Fruit fly (Drosophila melanogaster) whole organism, embryonic: ENCODE results near the gene Bhmt.

Source experiments
- Atf3 ChIP-seq: fragments of 200-800 bp; sonication (Bioruptor generic); optimal IDR thresholded peaks from 3 replicates; lab custom pipeline; 2016; ENCODE audit warnings: missing biosample characterization, missing genetic modification characterization
- Bdp1 ChIP-seq: fragments of 200-800 bp; sonication (Bioruptor generic); optimal IDR thresholded peaks from 3 replicates; lab custom pipeline; 2016; ENCODE audit warnings: missing biosample characterization, missing genetic modification characterization
- CG1233 ChIP-seq: fragments of 200-800 bp; sonication (Bioruptor generic); optimal IDR thresholded peaks from 4 replicates; lab custom pipeline; 2018; ENCODE audit warnings: missing biosample characterization, mild to moderate bottlenecking, missing genetic modification characterization
- CG13775 ChIP-seq: fragments of 200-800 bp; sonication (Bioruptor generic); optimal IDR thresholded peaks from 3 replicates; lab custom pipeline; 2017; ENCODE audit warnings: missing biosample characterization, mild to moderate bottlenecking, missing genetic modification characterization
- CG16779 ChIP-seq: fragments of 200-800 bp; sonication (Bioruptor generic); IDR thresholded peaks from 2 replicates; pipeline ENCODE4 v1.3.6; 2022; ENCODE audit warnings: missing biosample characterization, missing genetic modification characterization
- CG18011 ChIP-seq: fragments of 200-800 bp; sonication (Bioruptor generic); optimal IDR thresholded peaks from 2 replicates; lab custom pipeline; 2017; ENCODE audit warnings: missing biosample characterization, missing genetic modification characterization, mild to moderate bottlenecking, moderate library complexity, missing genotype
- CG18619 ChIP-seq: fragments of 200-800 bp; sonication (Bioruptor generic); optimal IDR thresholded peaks from 3 replicates; lab custom pipeline; 2017; ENCODE audit warnings: missing biosample characterization, mild to moderate bottlenecking, missing genetic modification characterization
- CG2129 ChIP-seq: fragments of 200-800 bp; sonication (Bioruptor generic); IDR thresholded peaks from 2 replicates; pipeline ENCODE4 v1.3.6; 2022; ENCODE audit warnings: missing biosample characterization, missing genetic modification characterization; ENCODE audit not compliant: partially characterized antibody
- CG2202 ChIP-seq: fragments of 200-800 bp; sonication (Bioruptor generic); optimal IDR thresholded peaks from 2 replicates; lab custom pipeline; 2018; ENCODE audit warnings: missing biosample characterization, mild to moderate bottlenecking, missing genetic modification characterization
- CG30431 ChIP-seq: fragments of 200-800 bp; sonication (Bioruptor generic); optimal IDR thresholded peaks from 2 replicates; lab custom pipeline; 2017; ENCODE audit warnings: missing biosample characterization, missing genetic modification characterization
- CG31224 ChIP-seq: fragments of 200-800 bp; sonication (Bioruptor generic); IDR thresholded peaks from 2 replicates; pipeline ENCODE4 v1.3.6; 2022; ENCODE audit warnings: missing biosample characterization, missing genetic modification characterization
- CG32767 ChIP-seq: fragments of 200-800 bp; sonication (Bioruptor generic); IDR thresholded peaks from 2 replicates; pipeline ENCODE4 v1.3.6; 2022; ENCODE audit warnings: missing biosample characterization, missing genetic modification characterization
- CG34224 ChIP-seq: fragments of 200-800 bp; sonication (Bioruptor generic); IDR thresholded peaks from 3 replicates; pipeline ENCODE4 v1.3.6; 2022; ENCODE audit warnings: missing biosample characterization, missing genetic modification characterization; ENCODE audit not compliant: partially characterized antibody
- CG42726 ChIP-seq: fragments of 200-800 bp; sonication (Bioruptor generic); IDR thresholded peaks from 2 replicates; pipeline ENCODE4 v1.3.6; 2022; ENCODE audit warnings: missing biosample characterization, missing genetic modification characterization; ENCODE audit not compliant: partially characterized antibody
- CG4424 ChIP-seq: fragments of 200-800 bp; sonication (Bioruptor generic); optimal IDR thresholded peaks from 3 replicates; lab custom pipeline; 2016; ENCODE audit warnings: missing biosample characterization, missing genetic modification characterization
- CG6813 ChIP-seq: fragments of 200-800 bp; sonication (Bioruptor generic); optimal IDR thresholded peaks from 2 replicates; lab custom pipeline; 2017; ENCODE audit warnings: missing biosample characterization, missing genetic modification characterization, mild to moderate bottlenecking, moderate library complexity, missing genetic modification reagents
- CG7786 ChIP-seq: fragments of 200-800 bp; sonication (Bioruptor generic); optimal IDR thresholded peaks from 2 replicates; lab custom pipeline; 2016; ENCODE audit warnings: missing biosample characterization, missing genetic modification characterization
- CG8944 ChIP-seq: fragments of 200-800 bp; sonication (Bioruptor generic); optimal IDR thresholded peaks from 3 replicates; lab custom pipeline; 2016; ENCODE audit warnings: missing biosample characterization, missing genetic modification characterization
- Dad ChIP-seq: fragments of 200-800 bp; sonication (Bioruptor generic); optimal IDR thresholded peaks from 3 replicates; lab custom pipeline; 2016; ENCODE audit warnings: missing biosample characterization, missing genetic modification characterization
- Dbx ChIP-seq: fragments of 200-800 bp; sonication (Bioruptor generic); IDR thresholded peaks from 3 replicates; pipeline ENCODE4 v1.3.6; 2022; ENCODE audit warnings: missing biosample characterization, missing genetic modification characterization
- Eip74EF ChIP-seq, 2 experiments: fragments of 200-800 bp in 1 of 2; fragments of >200 bp in 1 of 2; sonication (Bioruptor generic) in 1 of 2; optimal IDR thresholded peaks; 2 replicates each; lab custom pipeline; 2017 to 2019; ENCODE audit warnings: missing biosample characterization in 2 of 2, missing genetic modification characterization in 2 of 2, mild to moderate bottlenecking in 1 of 2, moderate library complexity in 1 of 2
- Fer1 ChIP-seq: fragments of 200-800 bp; sonication (Bioruptor generic); optimal IDR thresholded peaks from 2 replicates; lab custom pipeline; 2017; ENCODE audit warnings: missing biosample characterization, mild to moderate bottlenecking, missing genetic modification characterization
- HLH3B ChIP-seq: fragments of 200-800 bp; sonication (Bioruptor generic); IDR thresholded peaks from 2 replicates; pipeline ENCODE4 v1.3.6; 2022; ENCODE audit warnings: missing biosample characterization, missing genetic modification characterization
- HLHmδ ChIP-seq: fragments of 200-800 bp; sonication (Bioruptor generic); optimal IDR thresholded peaks from 2 replicates; lab custom pipeline; 2018; ENCODE audit warnings: missing biosample characterization, mild to moderate bottlenecking, missing genetic modification characterization, moderate library complexity
- Lim3 ChIP-seq: fragments of 200-800 bp; sonication (Bioruptor generic); IDR thresholded peaks from 2 replicates; pipeline ENCODE4 v1.3.6; 2022; ENCODE audit warnings: missing biosample characterization, missing genetic modification characterization
- Meics ChIP-seq: fragments of 200-800 bp; sonication (Bioruptor generic); optimal IDR thresholded peaks from 2 replicates; lab custom pipeline; 2017; ENCODE audit warnings: missing biosample characterization, mild to moderate bottlenecking, missing genetic modification characterization
- Mes4 ChIP-seq: fragments of 200-800 bp; sonication (Bioruptor generic); optimal IDR thresholded peaks from 2 replicates; lab custom pipeline; 2016; ENCODE audit warnings: missing biosample characterization, missing genetic modification characterization
- Nf-YB ChIP-seq: fragments of 200-800 bp; sonication (Bioruptor generic); optimal IDR thresholded peaks from 3 replicates; lab custom pipeline; 2019; ENCODE audit warnings: missing biosample characterization, mild to moderate bottlenecking, missing genetic modification characterization, moderate library complexity
- Opbp ChIP-seq: fragments of 200-800 bp; sonication (Bioruptor generic); IDR thresholded peaks from 3 replicates; pipeline ENCODE4 v1.3.6; 2022; ENCODE audit warnings: missing biosample characterization, missing genetic modification characterization; ENCODE audit not compliant: partially characterized antibody
- ab ChIP-seq: fragments of 200-800 bp; sonication (Bioruptor generic); optimal IDR thresholded peaks from 2 replicates; lab custom pipeline; 2016; ENCODE audit warnings: missing biosample characterization, missing genetic modification characterization
- ap ChIP-seq: fragments of 200-800 bp; sonication (Bioruptor generic); IDR thresholded peaks from 2 replicates; pipeline ENCODE4 v1.3.6; 2022; ENCODE audit warnings: missing biosample characterization, missing genetic modification characterization
- az2 ChIP-seq: fragments of 200-800 bp; sonication (Bioruptor generic); optimal IDR thresholded peaks from 3 replicates; lab custom pipeline; 2016; ENCODE audit warnings: missing biosample characterization, missing genetic modification characterization
- btn ChIP-seq: fragments of 200-800 bp; sonication (Bioruptor generic); optimal IDR thresholded peaks from 2 replicates; lab custom pipeline; 2016; ENCODE audit warnings: missing biosample characterization, missing genetic modification characterization
- chm ChIP-seq: fragments of 200-800 bp; sonication (Bioruptor generic); IDR thresholded peaks from 2 replicates; pipeline ENCODE4 v1.3.6; 2022; ENCODE audit warnings: missing biosample characterization, missing genetic modification characterization
- crol ChIP-seq: fragments of 200-800 bp; sonication (Bioruptor generic); IDR thresholded peaks from 2 replicates; pipeline ENCODE4 v1.3.6; 2022; ENCODE audit warnings: missing biosample characterization, missing genetic modification characterization
- grau ChIP-seq: fragments of 200-800 bp; optimal IDR thresholded peaks from 3 replicates; lab custom pipeline; 2019; ENCODE audit warnings: missing biosample characterization, mild to moderate bottlenecking, missing genetic modification characterization, moderate library complexity
- hth ChIP-seq: fragments of >200 bp; optimal IDR thresholded peaks from 2 replicates; lab custom pipeline; 2017; ENCODE audit warnings: inconsistent platforms
- kay ChIP-seq: fragments of 200-800 bp; sonication (Bioruptor generic); optimal IDR thresholded peaks from 2 replicates; lab custom pipeline; 2016; ENCODE audit warnings: missing biosample characterization, missing genetic modification characterization
- maf-S ChIP-seq: fragments of 200-800 bp; sonication (Bioruptor generic); optimal IDR thresholded peaks from 2 replicates; lab custom pipeline; 2016; ENCODE audit warnings: missing biosample characterization, missing genetic modification characterization
- pan ChIP-seq, 4 experiments: fragments of >200 bp in 3 of 4; fragments of 200-800 bp in 1 of 4; sonication (Bioruptor generic) in 1 of 4; optimal IDR thresholded peaks in 3 of 4; IDR thresholded peaks in 1 of 4; 2 replicates each; pipeline versions ENCODE4 v1.3.6 to Lab custom; 2017 to 2022; ENCODE audit warnings: missing biosample characterization in 2 of 4, missing genetic modification characterization in 2 of 4, mixed read lengths in 1 of 4
- pb ChIP-seq: fragments of 200-800 bp; sonication (Bioruptor generic); optimal IDR thresholded peaks from 3 replicates; lab custom pipeline; 2016; ENCODE audit warnings: missing biosample characterization, missing genetic modification characterization
- peb ChIP-seq: fragments of 200-800 bp; sonication (Bioruptor generic); IDR thresholded peaks from 2 replicates; pipeline ENCODE4 v1.3.6; 2022; ENCODE audit warnings: missing biosample characterization, missing genetic modification characterization
- rib ChIP-seq: fragments of 200-800 bp; sonication (Bioruptor generic); IDR thresholded peaks from 2 replicates; pipeline ENCODE4 v1.3.6; 2022; ENCODE audit warnings: missing biosample characterization, missing genetic modification characterization
- salm ChIP-seq: fragments of 200-800 bp; sonication (Bioruptor generic); optimal IDR thresholded peaks from 2 replicates; lab custom pipeline; 2018; ENCODE audit warnings: missing biosample characterization, mild to moderate bottlenecking, missing genetic modification characterization
- tna ChIP-seq: fragments of 200-800 bp; sonication (Bioruptor generic); IDR thresholded peaks from 2 replicates; pipeline ENCODE4 v1.3.6; 2022; ENCODE audit warnings: missing biosample characterization, missing genetic modification characterization; ENCODE audit not compliant: partially characterized antibody
- trh ChIP-seq: fragments of 200-800 bp; sonication (Bioruptor generic); optimal IDR thresholded peaks from 2 replicates; lab custom pipeline; 2016; ENCODE audit warnings: missing biosample characterization, missing genetic modification characterization
- usp ChIP-seq: fragments of >200 bp; optimal IDR thresholded peaks from 2 replicates; lab custom pipeline; 2017; ENCODE audit warnings: missing biosample characterization, missing genetic modification characterization
- vvl ChIP-seq: fragments of 200-800 bp; sonication (Bioruptor generic); IDR thresholded peaks from 2 replicates; pipeline ENCODE4 v1.3.6; 2022; ENCODE audit warnings: missing biosample characterization, missing genetic modification characterization
- zfh1 ChIP-seq: fragments of 200-800 bp; sonication (Bioruptor generic); IDR thresholded peaks from 3 replicates; pipeline ENCODE4 v1.3.6; 2022; ENCODE audit warnings: missing biosample characterization, missing genetic modification characterization
- zfh2 ChIP-seq: fragments of 200-800 bp; sonication (Bioruptor generic); optimal IDR thresholded peaks from 2 replicates; lab custom pipeline; 2016; ENCODE audit warnings: missing biosample characterization, missing genetic modification characterization

Bhmt gene

dm6 chr2L:18968370-18969105 is 11.4 kb upstream of the Bhmt start, which contains the start of the genes Nak and Tango6 (continued):
- TF ChIP-seq tna: peak; percentile 79
- peak; percentile 26 for TF ChIP-seq CG4424 (GFP tag; lab: Kevin White, UChicago)
- TF ChIP-seq crol: no peak
- TF ChIP-seq Nf-YB (GFP tag; lab: Kevin White, UChicago): peak; percentile 16
- no peak for TF ChIP-seq usp (GFP tag; lab: Kevin White, UChicago)
- TF ChIP-seq pan (optimal IDR thresholded peaks at IDR 0.05; lab: Kevin White, UChicago): no peak
- no peak for TF ChIP-seq pan (GFP tag; optimal IDR thresholded peaks at IDR 0.05 in 1 of 2, IDR thresholded peaks at IDR 0.05 in 1 of 2)
- peak; percentile 77 for TF ChIP-seq Opbp (GFP tag; lab: Robert Waterston, UW)
- TF ChIP-seq hth (lab: Kevin White, UChicago): no peak
- TF ChIP-seq CG8944 (GFP tag; lab: Kevin White, UChicago): no peak
- peak; percentile 95 for TF ChIP-seq CG2129
- peak; percentile 0 for TF ChIP-seq maf-S (GFP tag; lab: Kevin White, UChicago)
- peak; percentile 25 for TF ChIP-seq pb (GFP tag; lab: Kevin White, UChicago)
- TF ChIP-seq Fer1: no peak
- TF ChIP-seq Lim3: no peak
- TF ChIP-seq CG18619 (GFP tag; lab: Kevin White, UChicago): no peak
- TF ChIP-seq CG2202 (tag; lab: Kevin White, UChicago): no peak
- TF ChIP-seq chm (GFP tag; lab: Robert Waterston, UW): no peak
- TF ChIP-seq grau: peak; percentile 51
- no peak for TF ChIP-seq btn (GFP tag; lab: Kevin White, UChicago)
- peak; percentile 8 for TF ChIP-seq Dad (GFP tag; lab: Kevin White, UChicago)
- no peak for TF ChIP-seq CG30431
- TF ChIP-seq CG18011 (GFP tag; lab: Kevin White, UChicago): no peak
- peak; percentile 59; the same call in 1 of the 2 replicates for TF ChIP-seq CG42726 (GFP tag; lab: Robert Waterston, UW)
- no peak for TF ChIP-seq Eip74EF (GFP tag; optimal IDR thresholded peaks at IDR 0.05; lab: Kevin White, UChicago)
- no peak for TF ChIP-seq kay (GFP tag; lab: Kevin White, UChicago)
- TF ChIP-seq Mes4: no peak
- TF ChIP-seq zfh1: no peak
- TF ChIP-seq HLH3B (GFP tag; lab: Robert Waterston, UW): no peak
- no peak for TF ChIP-seq ab (GFP tag; lab: Kevin White, UChicago)
- TF ChIP-seq Meics (GFP tag; lab: Kevin White, UChicago): no peak
- peak; percentile 82 for TF ChIP-seq rib
- no peak for TF ChIP-seq ap (GFP tag; lab: Robert Waterston, UW)
- no peak for TF ChIP-seq trh
- TF ChIP-seq Atf3 (GFP tag; lab: Kevin White, UChicago): no peak
- TF ChIP-seq salm (tag; lab: Kevin White, UChicago): no peak
- 0 out of 2 replicates have a peak, but pooled peaks have one; percentile 22 for TF ChIP-seq vvl (GFP tag; lab: Robert Waterston, UW)
- peak; percentile 12 for TF ChIP-seq Bdp1 (GFP tag; lab: Kevin White, UChicago)
- peak; percentile 47 for TF ChIP-seq zfh2 (GFP tag; lab: Kevin White, UChicago)
- no peak for TF ChIP-seq peb (GFP tag; lab: Robert Waterston, UW)
- peak; percentile 96 for TF ChIP-seq CG34224 (GFP tag; lab: Robert Waterston, UW)
- TF ChIP-seq CG1233 (GFP tag; lab: Kevin White, UChicago): no peak
- TF ChIP-seq az2 (GFP tag; lab: Kevin White, UChicago): no peak
- TF ChIP-seq Dbx (GFP tag; lab: Robert Waterston, UW): peak; percentile 25; the same call in 1 of the 3 replicates
- TF ChIP-seq CG32767 (GFP tag; lab: Robert Waterston, UW): no peak
- TF ChIP-seq CG13775 (GFP tag; lab: Kevin White, UChicago): peak; percentile 62
- TF ChIP-seq HLHmδ: no peak
- TF ChIP-seq CG7786 (GFP tag; lab: Kevin White, UChicago): peak; percentile 2
- TF ChIP-seq CG31224 (GFP tag; lab: Robert Waterston, UW): no peak
- TF ChIP-seq CG6813: no peak
- no peak for TF ChIP-seq CG16779
